In genomic region chr2L:15321408-15321807, dm6 we compare ENCODE assay signal across 3 fruit fly cellular contexts.
TF ChIP-seq lines count a peak whose summit lies in the region.

No protein-coding gene starts in this region.

- no peak for TF ChIP-seq CTCF in whole organism, embryonic (GFP tag; optimal IDR thresholded peaks at IDR 0.05; lab: Kevin White, UChicago)

TF ChIP-seq in whole organism, embryonic, 481 proteins besides CTCF, POLR2A, EP300 and RAD21:
- TF ChIP-seq grau (tag; optimal IDR thresholded peaks at IDR 0.05; lab: Kevin White, UChicago) (peak; percentile 37), nerfin-1 (tag; optimal IDR thresholded peaks at IDR 0.05; lab: Kevin White, UChicago) (no peak), B-H1 (GFP tag; IDR thresholded peaks at IDR 0.05; lab: Robert Waterston, UW) (no peak), sens (GFP tag; lab: Kevin White, UChicago) (peak; percentile 2)

TF ChIP-seq in whole organism, prepupa, 60 proteins besides CTCF, POLR2A, EP300 and RAD21:
- TF ChIP-seq Sox14 (GFP tag; optimal IDR thresholded peaks at IDR 0.05; lab: Kevin White, UChicago) (no peak), CG15336 (GFP tag; IDR thresholded peaks at IDR 0.05; lab: Robert Waterston, UW) (peak; percentile 69), OdsH (GFP tag; optimal IDR thresholded peaks at IDR 0.05; lab: Kevin White, UChicago) (no peak), CG32006 (GFP tag; optimal IDR thresholded peaks at IDR 0.05; lab: Kevin White, UChicago) (peak; percentile 88), salr (GFP tag; optimal IDR thresholded peaks at IDR 0.05; lab: Kevin White, UChicago) (peak in 1 of 2 experiments; percentile 19), pdm3 (GFP tag; optimal IDR thresholded peaks at IDR 0.05; lab: Kevin White, UChicago) (no peak), CG3919 (GFP tag; optimal IDR thresholded peaks at IDR 0.05; lab: Kevin White, UChicago) (peak; percentile 5), net (GFP tag; optimal IDR thresholded peaks at IDR 0.05; lab: Kevin White, UChicago) (peak; percentile 10), CG6276 (GFP tag; optimal IDR thresholded peaks at IDR 0.05; lab: Kevin White, UChicago) (peak; percentile 70), CG34406 (GFP tag; optimal IDR thresholded peaks at IDR 0.05; lab: Kevin White, UChicago) (no peak), Hr4 (GFP tag; optimal IDR thresholded peaks at IDR 0.05; lab: Kevin White, UChicago) (peak; percentile 67), acj6 (GFP tag; optimal IDR thresholded peaks at IDR 0.05; lab: Kevin White, UChicago) (peak; percentile 17), CG7368 (GFP tag; optimal IDR thresholded peaks at IDR 0.05; lab: Kevin White, UChicago) (no peak), spab (GFP tag; optimal IDR thresholded peaks at IDR 0.05; lab: Kevin White, UChicago) (no peak), Blimp-1 (GFP tag; optimal IDR thresholded peaks at IDR 0.05; lab: Kevin White, UChicago) (no peak), Sox15 (GFP tag; optimal IDR thresholded peaks at IDR 0.05; lab: Kevin White, UChicago) (no peak), dsx (GFP tag; optimal IDR thresholded peaks at IDR 0.05; lab: Kevin White, UChicago; ENCODE audit: poor library complexity, severe bottlenecking) (no peak), CG8119 (GFP tag; IDR thresholded peaks at IDR 0.05; lab: Robert Waterston, UW) (peak; percentile 73), dac (GFP tag; optimal IDR thresholded peaks at IDR 0.05; lab: Kevin White, UChicago) (peak; percentile 50), CG11762 (GFP tag; optimal IDR thresholded peaks at IDR 0.05; lab: Kevin White, UChicago; ENCODE audit: insufficient read depth) (no peak), CG4318 (GFP tag; optimal IDR thresholded peaks at IDR 0.05; lab: Kevin White, UChicago) (peak; percentile 78), eg (GFP tag; IDR thresholded peaks at IDR 0.05; lab: Robert Waterston, UW) (no peak), Lpt (GFP tag; optimal IDR thresholded peaks at IDR 0.05; lab: Kevin White, UChicago) (peak; percentile 28), Eip78C (GFP tag; lab: Kevin White, UChicago) (peak; percentile 67)

TF ChIP-seq in whole organism, pupa, 21 proteins besides CTCF, POLR2A, EP300 and RAD21:
- TF ChIP-seq CG14655 (GFP tag; optimal IDR thresholded peaks at IDR 0.05; lab: Kevin White, UChicago) (peak; percentile 61), Ets98B (GFP tag; IDR thresholded peaks at IDR 0.05; lab: Robert Waterston, UW) (0 out of 2 replicates have a peak, but pooled peaks have one; percentile 20), CG13204 (GFP tag; optimal IDR thresholded peaks at IDR 0.05; lab: Kevin White, UChicago) (no peak), CG9948 (tag; optimal IDR thresholded peaks at IDR 0.05; lab: Kevin White, UChicago) (peak; percentile 6), CG10348 (GFP tag; IDR thresholded peaks at IDR 0.05; lab: Robert Waterston, UW) (no peak), CG8159 (tag; optimal IDR thresholded peaks at IDR 0.05; lab: Kevin White, UChicago) (peak; percentile 23), CG8301 (tag; optimal IDR thresholded peaks at IDR 0.05; lab: Kevin White, UChicago) (peak; percentile 60)

Comparison
In these comparisons a context has a peak if more than half of its experiments do, and no peak if none do; other contexts are left out.
1. Of the 7 proteins assayed by ChIP-seq in both whole organism, embryonic and whole organism, prepupa: peak only in whole organism, embryonic: none; only in whole organism, prepupa: Lpt; in both: none; in neither: 6.